Worm (Caenorhabditis elegans): Measurements from ENCODE around the gene rpl-26.
A peak's percentile ranks its signal among the peaks of the same experiment; 100 is the strongest.

The rpl-26 gene

DNA sequence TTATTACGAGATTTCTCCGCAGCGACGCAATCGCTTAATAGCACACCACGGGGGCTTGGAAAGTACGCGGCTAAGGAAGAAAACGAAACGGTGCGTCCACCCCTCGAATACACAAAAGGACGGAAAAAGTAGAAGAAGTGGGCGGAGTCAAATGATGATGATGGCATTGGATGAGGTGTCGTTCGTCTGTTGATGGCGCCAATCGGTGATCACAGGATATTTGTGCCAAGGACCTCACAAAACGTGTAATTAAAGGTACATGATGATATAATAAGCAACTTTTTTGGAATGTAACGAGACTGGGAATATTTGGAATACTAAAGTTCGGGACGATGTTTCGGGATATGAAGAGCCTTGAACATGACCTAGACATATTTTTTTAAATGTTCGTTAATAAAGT is 31.8 kb downstream of the rpl-26 start, which contains the start of gene cutl-12:
cutl-12 (minus strand) TSS at position 101 of the 400 bp plus-strand sequence.
- TF ChIP-seq hmg-20 (GFP tag; IDR thresholded peaks at IDR 0.05) (no peak), F37B4.10 (GFP tag; IDR thresholded peaks at IDR 0.05) (no peak), egl-18 (GFP tag; IDR thresholded peaks at IDR 0.05) (no peak), dpl-1 (GFP tag; optimal IDR thresholded peaks at IDR 0.05) (no peak), madf-3 (GFP tag; IDR thresholded peaks at IDR 0.05) (0 out of 2 replicates have a peak, but pooled peaks have one; percentile 39)

ce11 chrII:8637615-8638014 is 35.0 kb downstream of the rpl-26 start, which contains the start of gene vab-9:
TSS of gene vab-9 (minus strand) at chrII:8637715.
- TF ChIP-seq Y95B8A.8 (GFP tag; IDR thresholded peaks at IDR 0.05), result no peak

ce11 chrII:8639553-8639952 is 37.0 kb downstream of the rpl-26 start:
- TF ChIP-seq dox-1 (GFP tag; IDR thresholded peaks at IDR 0.05), result no peak
- TF ChIP-seq egrh-3 (GFP tag; IDR thresholded peaks at IDR 0.05), result no peak
- TF ChIP-seq lsl-1 (GFP tag; optimal IDR thresholded peaks at IDR 0.05), result no peak
- no peak for TF ChIP-seq ceh-91 (GFP tag; IDR thresholded peaks at IDR 0.05)
- TF ChIP-seq D2030.7 (GFP tag; IDR thresholded peaks at IDR 0.05), result no peak
- no peak for TF ChIP-seq lin-40 (tag; optimal IDR thresholded peaks at IDR 0.05)

DNA sequence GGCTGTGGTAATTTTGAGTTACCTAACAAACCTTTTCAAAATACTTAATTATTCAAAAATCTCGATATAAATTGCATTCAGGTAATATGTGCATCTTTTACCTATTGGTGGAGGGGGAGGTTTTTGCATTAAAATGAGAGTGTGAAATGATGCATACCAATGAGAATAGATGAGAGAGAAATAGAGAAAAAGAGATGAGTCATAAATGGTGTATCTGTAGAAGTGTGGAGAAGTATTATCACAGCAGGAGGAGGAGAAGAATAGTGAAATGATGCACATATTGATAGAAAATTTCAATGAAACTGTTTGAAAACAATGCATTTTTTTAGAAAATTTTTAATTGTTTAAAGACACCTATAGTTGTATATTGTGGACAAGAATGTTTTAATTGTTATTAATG is 37.9 kb downstream of the rpl-26 start:
- TF ChIP-seq tbp1 (GFP tag; optimal IDR thresholded peaks at IDR 0.05), result no peak
- TF ChIP-seq ztf-6 (GFP tag; IDR thresholded peaks at IDR 0.05), result no peak
- no peak for TF ChIP-seq zfh-2 (GFP tag; conservative IDR thresholded peaks at IDR 0.05)
- peak; percentile 13 for TF ChIP-seq nhr-80 (tag; optimal IDR thresholded peaks at IDR 0.05)

ce11 chrII:8641131-8641530 is 38.5 kb downstream of the rpl-26 start, which contains the start of gene D2085.7:
TSS of gene D2085.7 (plus strand) at chrII:8641381.
- TF ChIP-seq nhr-27 (tag; optimal IDR thresholded peaks at IDR 0.05) (no peak), hmg-1.2 (GFP tag; IDR thresholded peaks at IDR 0.05) (peak; percentile 28; the same call in 1 of the 2 replicates)

DNA sequence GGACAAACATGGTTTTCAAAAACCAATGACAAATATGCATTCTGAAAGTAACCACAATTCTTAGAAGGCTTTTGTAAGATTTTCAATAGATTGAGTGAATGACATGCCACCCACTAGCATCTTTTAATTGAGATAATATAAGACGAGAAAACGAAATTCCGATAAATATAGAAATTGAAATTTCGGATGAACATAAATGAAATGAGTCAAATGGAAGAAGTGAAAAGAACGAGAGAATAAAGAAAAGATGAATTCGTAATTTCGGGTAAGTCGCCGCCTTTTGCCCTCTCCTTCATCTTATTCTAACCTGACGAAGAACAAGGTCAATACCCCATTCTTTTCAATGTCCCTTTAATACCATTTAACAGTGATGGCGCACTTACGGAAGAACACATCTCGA is 39.8 kb downstream of the rpl-26 start:
- TF ChIP-seq nhr-80 (tag; optimal IDR thresholded peaks at IDR 0.05), result no peak
- TF ChIP-seq snpc-3.4 (tag; optimal IDR thresholded peaks at IDR 0.05), result no peak
- TF ChIP-seq ceh-100 (GFP tag; IDR thresholded peaks at IDR 0.05), result no peak
- no peak for TF ChIP-seq ztf-28 (GFP tag; IDR thresholded peaks at IDR 0.05)
- TF ChIP-seq B0336.3 (GFP tag; IDR thresholded peaks at IDR 0.05), result no peak
- no peak for TF ChIP-seq ekl-4 (GFP tag; IDR thresholded peaks at IDR 0.05)
- no peak for TF ChIP-seq rpc-1 (optimal IDR thresholded peaks at IDR 0.05)
- TF ChIP-seq rpc-1 (tag; optimal IDR thresholded peaks at IDR 0.05), result no peak
- no peak for TF ChIP-seq nfya-1 (tag; optimal IDR thresholded peaks at IDR 0.05; ENCODE audit: borderline replicate concordance, insufficient read depth)
- TF ChIP-seq nhr-27 (tag; optimal IDR thresholded peaks at IDR 0.05), result no peak
- no peak for TF ChIP-seq ccch-3 (GFP tag; optimal IDR thresholded peaks at IDR 0.05)
- TF ChIP-seq hsf-1 (GFP tag; IDR thresholded peaks at IDR 0.05), result no peak

ce11 chrII:8643627-8644356 is 41.2 kb downstream of the rpl-26 start:
- TF ChIP-seq die-1 (tag; optimal IDR thresholded peaks at IDR 0.05), result no peak
- TF ChIP-seq hmg-20 (GFP tag; IDR thresholded peaks at IDR 0.05), result no peak
- TF ChIP-seq aptf-2 (GFP tag; conservative IDR thresholded peaks at IDR 0.05), result no peak
- TF ChIP-seq dpl-1 (GFP tag; optimal IDR thresholded peaks at IDR 0.05), result no peak
- TF ChIP-seq lir-1 (GFP tag; conservative IDR thresholded peaks at IDR 0.05), result no peak
- TF ChIP-seq efl-1 (GFP tag; optimal IDR thresholded peaks at IDR 0.05), result no peak
- no peak for TF ChIP-seq unc-130 (GFP tag; optimal IDR thresholded peaks at IDR 0.05)
- TF ChIP-seq F55B11.4 (tag; optimal IDR thresholded peaks at IDR 0.05; ENCODE audit: borderline replicate concordance, insufficient read depth), result no peak
- no peak for TF ChIP-seq K11D2.4 (GFP tag; IDR thresholded peaks at IDR 0.05)
- TF ChIP-seq nhr-120 (GFP tag; IDR thresholded peaks at IDR 0.05), result no peak
- TF ChIP-seq ceh-27 (GFP tag; optimal IDR thresholded peaks at IDR 0.05), result no peak

Measured in whole organism, young adult.